Fruit fly (Drosophila melanogaster): ENCODE results near the gene Sirup.
A peak's percentile ranks its signal among the peaks of the same experiment; 100 is the strongest.

DNA sequence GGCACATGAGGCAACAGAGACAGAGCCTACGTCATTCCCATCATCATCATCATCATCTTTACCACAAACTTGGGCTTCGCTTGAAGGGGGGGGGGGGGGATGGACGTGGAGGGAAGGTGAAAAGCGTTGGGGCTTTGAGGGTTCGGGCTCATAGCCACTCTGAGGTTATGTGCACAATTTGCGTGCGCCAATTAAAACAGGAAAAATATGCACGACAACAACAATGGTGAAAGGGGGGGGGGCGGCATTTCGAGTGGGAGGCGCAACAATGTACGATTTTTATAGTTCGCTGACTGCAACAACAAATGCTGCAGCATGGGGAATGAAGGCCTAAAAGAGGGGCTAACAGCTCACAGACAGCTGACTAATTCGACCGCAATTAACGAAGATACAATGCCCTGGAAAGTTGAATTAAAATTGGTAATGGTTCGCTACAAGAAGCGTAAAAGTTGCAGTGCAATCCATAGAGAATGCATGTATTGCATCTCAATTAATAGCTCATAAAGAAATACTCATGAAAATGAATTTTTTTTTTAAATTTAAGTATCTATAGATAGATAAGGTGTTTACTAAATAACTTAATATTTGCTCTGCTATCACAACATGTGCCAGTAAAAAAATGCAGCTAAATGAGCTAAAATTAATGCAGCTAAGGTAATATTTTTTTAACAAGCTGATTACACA, 31.7 kb upstream of the Sirup start:
- TF ChIP-seq CG5204 (GFP tag; optimal IDR thresholded peaks at IDR 0.05) (no peak), CG1620 (GFP tag; optimal IDR thresholded peaks at IDR 0.05) (no peak), kay (GFP tag; ENCODE audit: borderline replicate concordance) (peak; percentile 40), CG14711 (tag; optimal IDR thresholded peaks at IDR 0.05) (no peak), bab1 (GFP tag; optimal IDR thresholded peaks at IDR 0.05) (no peak), Crg-1 (GFP tag; optimal IDR thresholded peaks at IDR 0.05) (no peak), cic (GFP tag; optimal IDR thresholded peaks at IDR 0.05) (no peak), ovo (GFP tag; optimal IDR thresholded peaks at IDR 0.05) (no peak), Clk (GFP tag; optimal IDR thresholded peaks at IDR 0.05) (no peak), CG33017 (tag; optimal IDR thresholded peaks at IDR 0.05) (no peak), tj (GFP tag; optimal IDR thresholded peaks at IDR 0.05) (no peak), Hr96 (GFP tag; optimal IDR thresholded peaks at IDR 0.05) (no peak), CG7101 (tag; optimal IDR thresholded peaks at IDR 0.05) (no peak)
